Worm (Caenorhabditis elegans) whole organism, L1 larva: ENCODE measurements around the gene lec-10.

Source experiments
- ama-1 ChIP-seq: fragments of 150-350 bp; optimal IDR thresholded peaks from 2 replicates; lab custom pipeline; 2014
- egl-27 ChIP-seq, 2 experiments: fragments of 150-350 bp in 1 of 2; sonication (generic microtip); optimal IDR thresholded peaks; 3 replicates each; lab custom pipeline; 2017 to 2018; ENCODE audit warnings: missing biosample characterization in 2 of 2, missing genetic modification characterization in 2 of 2, missing genetic modification reagents in 2 of 2
- elt-3 ChIP-seq, 6 experiments: fragments of 150-350 bp in 1 of 6; sonication (generic microtip); optimal IDR thresholded peaks; 2 replicates each; lab custom pipeline; 2017 to 2018; ENCODE audit warnings: missing biosample characterization in 6 of 6, missing genetic modification characterization in 6 of 6, inconsistent platforms in 1 of 6
- lin-15B ChIP-seq: fragments of 150-350 bp; sonication (generic microtip); optimal IDR thresholded peaks from 3 replicates; lab custom pipeline; 2014; ENCODE audit warnings: missing biosample characterization, missing genetic modification characterization
- unc-62 ChIP-seq: fragments of 150-350 bp; optimal IDR thresholded peaks from 2 replicates; lab custom pipeline; 2014; ENCODE audit warnings: missing biosample characterization, missing genetic modification reagents, missing genetic modification characterization

DNA sequence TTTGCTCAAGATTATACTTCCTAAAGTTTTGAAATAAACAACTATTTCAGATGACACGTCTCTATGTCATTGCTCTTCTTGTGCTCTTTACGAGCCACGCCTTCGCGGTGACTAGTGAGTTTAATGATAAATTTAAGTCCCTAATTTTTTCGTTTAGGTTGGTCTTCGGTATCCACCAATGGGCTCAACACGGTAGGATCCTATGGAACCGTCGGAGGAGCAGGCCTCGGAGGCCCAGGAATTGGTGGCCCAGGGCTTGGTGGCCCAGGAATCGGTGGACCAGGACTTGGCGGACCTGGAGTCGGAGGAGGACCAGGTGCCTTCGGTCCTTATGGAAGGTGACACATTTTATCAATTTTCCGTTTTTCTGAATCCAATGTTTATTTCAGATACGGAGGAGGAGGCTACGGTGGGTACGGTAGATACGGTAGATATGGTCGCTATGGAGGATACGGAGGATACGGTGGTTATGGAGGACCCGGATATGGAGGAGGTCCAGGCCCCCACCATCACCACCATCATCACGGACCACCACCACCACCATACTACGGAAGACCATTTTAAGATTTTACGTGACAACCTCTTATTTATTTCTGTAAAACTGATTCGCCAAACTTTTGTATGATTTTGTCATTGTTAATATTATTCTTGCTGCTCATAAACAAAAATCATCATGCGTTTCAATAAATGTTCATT, 31.6 kb upstream of the lec-10 start, which contains the start of the genes F46E10.2 and F46E10.18:
- TF ChIP-seq lin-15B: no peak
- TF ChIP-seq ama-1 (lab: Kevin White, UChicago): no peak
- TF ChIP-seq elt-3 (tag; optimal IDR thresholded peaks at IDR 0.05; lab: Kevin White, UChicago): no peak
- TF ChIP-seq unc-62 (GFP tag; lab: Kevin White, UChicago): no peak
- TF ChIP-seq egl-27 (tag; optimal IDR thresholded peaks at IDR 0.05; lab: Kevin White, UChicago): no peak
